Fruit fly (Drosophila melanogaster) whole organism, embryonic: ENCODE measurements around the gene CG2129.

Source experiments
- B-H2 ChIP-seq: fragments of 200-800 bp; sonication (Bioruptor generic); optimal IDR thresholded peaks from 2 replicates; lab custom pipeline; 2018; ENCODE audit warnings: missing biosample characterization, mild to moderate bottlenecking, missing genetic modification characterization
- CG10209 ChIP-seq: fragments of 200-800 bp; sonication (Bioruptor generic); optimal IDR thresholded peaks from 3 replicates; lab custom pipeline; 2017; ENCODE audit warnings: missing biosample characterization, mild to moderate bottlenecking, missing genetic modification characterization, missing genetic modification reagents
- CG10267 ChIP-seq: fragments of 200-800 bp; sonication (Bioruptor generic); optimal IDR thresholded peaks from 2 replicates; lab custom pipeline; 2018; ENCODE audit warnings: missing biosample characterization, mild to moderate bottlenecking, missing genetic modification characterization, moderate library complexity
- CG13624 ChIP-seq: fragments of 200-800 bp; sonication (Bioruptor generic); optimal IDR thresholded peaks from 2 replicates; lab custom pipeline; 2016; ENCODE audit warnings: missing biosample characterization, missing genetic modification characterization
- CG14667 ChIP-seq: fragments of 200-800 bp; sonication (Bioruptor generic); IDR thresholded peaks from 2 replicates; pipeline ENCODE4 v1.3.6; 2022; ENCODE audit warnings: missing biosample characterization, missing genetic modification characterization
- CG15269 ChIP-seq: fragments of 200-800 bp; sonication (Bioruptor generic); optimal IDR thresholded peaks from 2 replicates; lab custom pipeline; 2018; ENCODE audit warnings: missing biosample characterization, mild to moderate bottlenecking, missing genetic modification characterization, moderate library complexity
- CG17829 ChIP-seq: fragments of 200-800 bp; optimal IDR thresholded peaks from 2 replicates; lab custom pipeline; 2019; ENCODE audit warnings: missing biosample characterization, mild to moderate bottlenecking, missing genetic modification characterization, moderate library complexity
- CG1792 ChIP-seq: fragments of 200-800 bp; sonication (Bioruptor generic); optimal IDR thresholded peaks from 2 replicates; lab custom pipeline; 2016; ENCODE audit warnings: missing biosample characterization, missing genetic modification characterization
- CG18262 ChIP-seq: fragments of 200-800 bp; optimal IDR thresholded peaks from 3 replicates; lab custom pipeline; 2019; ENCODE audit warnings: missing biosample characterization, mild to moderate bottlenecking, missing genetic modification characterization, moderate library complexity
- CG2116 ChIP-seq: fragments of 200-800 bp; sonication (Bioruptor generic); optimal IDR thresholded peaks from 3 replicates; lab custom pipeline; 2018; ENCODE audit warnings: missing biosample characterization, mild to moderate bottlenecking, missing genetic modification characterization
- CG32767 ChIP-seq: fragments of 200-800 bp; sonication (Bioruptor generic); IDR thresholded peaks from 2 replicates; pipeline ENCODE4 v1.3.6; 2022; ENCODE audit warnings: missing biosample characterization, missing genetic modification characterization
- CG4328 ChIP-seq: fragments of 200-800 bp; sonication (Bioruptor generic); optimal IDR thresholded peaks from 3 replicates; lab custom pipeline; 2017; ENCODE audit warnings: missing biosample characterization, missing genetic modification reagents, missing genetic modification characterization
- CG4707 ChIP-seq: fragments of 200-800 bp; sonication (Bioruptor generic); optimal IDR thresholded peaks from 2 replicates; lab custom pipeline; 2018; ENCODE audit warnings: missing biosample characterization, mild to moderate bottlenecking, missing genetic modification characterization, moderate library complexity
- CG6813 ChIP-seq: fragments of 200-800 bp; sonication (Bioruptor generic); optimal IDR thresholded peaks from 2 replicates; lab custom pipeline; 2017; ENCODE audit warnings: missing biosample characterization, missing genetic modification characterization, mild to moderate bottlenecking, moderate library complexity, missing genetic modification reagents
- CG6854 ChIP-seq: fragments of 200-800 bp; sonication (Bioruptor generic); optimal IDR thresholded peaks from 3 replicates; lab custom pipeline; 2017; ENCODE audit warnings: missing biosample characterization, mild to moderate bottlenecking, missing genetic modification characterization
- CG7556 ChIP-seq: fragments of 200-800 bp; sonication (Bioruptor generic); optimal IDR thresholded peaks from 2 replicates; lab custom pipeline; 2017; ENCODE audit warnings: missing biosample characterization, mild to moderate bottlenecking, missing genetic modification characterization
- CG7745 ChIP-seq: fragments of 200-800 bp; sonication (Bioruptor generic); optimal IDR thresholded peaks from 2 replicates; lab custom pipeline; 2018; ENCODE audit warnings: missing biosample characterization, mild to moderate bottlenecking, missing genetic modification characterization, moderate library complexity
- D19B ChIP-seq: fragments of 200-800 bp; sonication (Bioruptor generic); optimal IDR thresholded peaks from 2 replicates; lab custom pipeline; 2017; ENCODE audit warnings: missing biosample characterization, mild to moderate bottlenecking, missing genetic modification characterization
- Fer1 ChIP-seq: fragments of 200-800 bp; sonication (Bioruptor generic); optimal IDR thresholded peaks from 2 replicates; lab custom pipeline; 2017; ENCODE audit warnings: missing biosample characterization, mild to moderate bottlenecking, missing genetic modification characterization
- GATAe ChIP-seq: fragments of 200-800 bp; sonication (Bioruptor generic); conservative IDR thresholded peaks from 2 replicates; pipeline ENCODE4 v1.3.6; 2022; ENCODE audit warnings: missing biosample characterization, missing genetic modification characterization
- Hr39 ChIP-seq: fragments of >200 bp; optimal IDR thresholded peaks from 2 replicates; lab custom pipeline; 2017
- Hsf ChIP-seq: fragments of 200-800 bp; sonication (Bioruptor generic); optimal IDR thresholded peaks from 3 replicates; lab custom pipeline; 2016; ENCODE audit warnings: missing biosample characterization, missing genetic modification characterization
- MBD-R2 ChIP-seq: fragments of 200-800 bp; sonication (Bioruptor generic); IDR thresholded peaks from 2 replicates; pipeline ENCODE4 v1.3.6; 2022; ENCODE audit warnings: missing biosample characterization, missing genetic modification characterization
- Mad ChIP-seq: fragments of 200-800 bp; sonication (Bioruptor generic); optimal IDR thresholded peaks from 2 replicates; lab custom pipeline; 2016; ENCODE audit warnings: missing biosample characterization, missing genetic modification characterization
- Max ChIP-seq: fragments of 200-800 bp; sonication (Bioruptor generic); optimal IDR thresholded peaks from 2 replicates; lab custom pipeline; 2016; ENCODE audit warnings: missing biosample characterization, mild to moderate bottlenecking, missing genetic modification characterization
- NFAT ChIP-seq: fragments of 200-800 bp; sonication (Bioruptor generic); IDR thresholded peaks from 2 replicates; pipeline ENCODE4 v1.3.6; 2022; ENCODE audit warnings: missing biosample characterization, missing genetic modification characterization
- Opbp ChIP-seq: fragments of 200-800 bp; sonication (Bioruptor generic); IDR thresholded peaks from 3 replicates; pipeline ENCODE4 v1.3.6; 2022; ENCODE audit warnings: missing biosample characterization, missing genetic modification characterization; ENCODE audit not compliant: partially characterized antibody
- Side ChIP-seq: fragments of 200-800 bp; sonication (Bioruptor generic); optimal IDR thresholded peaks from 2 replicates; lab custom pipeline; 2016; ENCODE audit warnings: missing biosample characterization, missing genetic modification characterization
- Usf ChIP-seq: fragments of 200-800 bp; sonication (Bioruptor generic); optimal IDR thresholded peaks from 2 replicates; lab custom pipeline; 2017; ENCODE audit warnings: missing genotype, missing biosample characterization, missing genetic modification characterization
- Vsx1 ChIP-seq: fragments of 200-800 bp; sonication (Bioruptor generic); optimal IDR thresholded peaks from 2 replicates; lab custom pipeline; 2017; ENCODE audit warnings: missing biosample characterization, mild to moderate bottlenecking, missing genetic modification characterization, missing genetic modification reagents
- Xbp1 ChIP-seq: fragments of 200-800 bp; sonication (Bioruptor generic); optimal IDR thresholded peaks from 3 replicates; lab custom pipeline; 2016; ENCODE audit warnings: missing biosample characterization, mild to moderate bottlenecking, missing genetic modification characterization
- bab2 ChIP-seq: fragments of 200-800 bp; sonication (Bioruptor generic); optimal IDR thresholded peaks from 2 replicates; lab custom pipeline; 2016; ENCODE audit warnings: missing biosample characterization, missing genetic modification characterization
- cad ChIP-seq: fragments of >200 bp; optimal IDR thresholded peaks from 2 replicates; lab custom pipeline; 2017; ENCODE audit warnings: missing biosample characterization, missing genetic modification characterization
- crp ChIP-seq, 2 experiments: fragments of 200-800 bp; sonication (Bioruptor generic); optimal IDR thresholded peaks; 2 replicates in 1 of 2; 3 replicates in 1 of 2; lab custom pipeline; 2017; ENCODE audit warnings: missing biosample characterization in 2 of 2, missing genetic modification characterization in 2 of 2, mild to moderate bottlenecking in 1 of 2, moderate library complexity in 1 of 2
- eyg ChIP-seq: fragments of 200-800 bp; sonication (Bioruptor generic); optimal IDR thresholded peaks from 3 replicates; lab custom pipeline; 2016; ENCODE audit warnings: missing biosample characterization, missing genetic modification characterization
- fd102C ChIP-seq: fragments of 200-800 bp; sonication (Bioruptor generic); optimal IDR thresholded peaks from 2 replicates; lab custom pipeline; 2018; ENCODE audit warnings: missing biosample characterization, mild to moderate bottlenecking, missing genetic modification characterization, moderate library complexity
- gcm2 ChIP-seq: fragments of 200-800 bp; sonication (Bioruptor generic); optimal IDR thresholded peaks from 2 replicates; lab custom pipeline; 2016; ENCODE audit warnings: missing biosample characterization, missing genetic modification characterization
- hth ChIP-seq: fragments of >200 bp; optimal IDR thresholded peaks from 2 replicates; lab custom pipeline; 2017; ENCODE audit warnings: inconsistent platforms
- insv ChIP-seq, 2 experiments: fragments of 200-800 bp; sonication (Bioruptor generic); optimal IDR thresholded peaks; 3 replicates each; lab custom pipeline; 2016 to 2018; ENCODE audit warnings: missing biosample characterization in 2 of 2, missing genetic modification characterization in 2 of 2
- kay ChIP-seq: fragments of 200-800 bp; sonication (Bioruptor generic); optimal IDR thresholded peaks from 2 replicates; lab custom pipeline; 2016; ENCODE audit warnings: missing biosample characterization, missing genetic modification characterization
- kni ChIP-seq: fragments of 200-800 bp; sonication (Bioruptor generic); optimal IDR thresholded peaks from 3 replicates; lab custom pipeline; 2017; ENCODE audit warnings: mild to moderate bottlenecking, missing biosample characterization, missing genetic modification reagents, missing genetic modification characterization
- pb ChIP-seq: fragments of 200-800 bp; sonication (Bioruptor generic); optimal IDR thresholded peaks from 3 replicates; lab custom pipeline; 2016; ENCODE audit warnings: missing biosample characterization, missing genetic modification characterization
- phol ChIP-seq: fragments of 200-800 bp; sonication (Bioruptor generic); optimal IDR thresholded peaks from 3 replicates; lab custom pipeline; 2018; ENCODE audit warnings: missing biosample characterization, mild to moderate bottlenecking, missing genetic modification characterization, moderate library complexity
- sc ChIP-seq, 3 experiments: fragments of >200 bp in 2 of 3; fragments of 200-800 bp in 1 of 3; sonication (Bioruptor generic) in 1 of 3; optimal IDR thresholded peaks; 2 replicates in 2 of 3; 3 replicates in 1 of 3; lab custom pipeline; 2017; ENCODE audit warnings: mild to moderate bottlenecking in 1 of 3, missing biosample characterization in 1 of 3, missing genetic modification characterization in 1 of 3, missing genetic modification reagents in 1 of 3
- schlank ChIP-seq: fragments of 200-800 bp; sonication (Bioruptor generic); optimal IDR thresholded peaks from 2 replicates; lab custom pipeline; 2018; ENCODE audit warnings: missing biosample characterization, mild to moderate bottlenecking, missing genetic modification characterization
- sens ChIP-seq: fragments of 200-800 bp; sonication (Bioruptor generic); peaks from one replicate; lab custom pipeline; 2016; ENCODE audit warnings: missing biosample characterization, missing genetic modification characterization
- sens-2 ChIP-seq: fragments of 200-800 bp; sonication (Bioruptor generic); IDR thresholded peaks from 2 replicates; pipeline ENCODE4 v1.3.6; 2022; ENCODE audit warnings: missing biosample characterization, missing genetic modification characterization
- slp2 ChIP-seq: fragments of 200-800 bp; sonication (Bioruptor generic); optimal IDR thresholded peaks from 2 replicates; lab custom pipeline; 2016; ENCODE audit warnings: missing biosample characterization, missing genetic modification characterization
- tap ChIP-seq: fragments of 200-800 bp; optimal IDR thresholded peaks from 3 replicates; lab custom pipeline; 2019; ENCODE audit warnings: missing biosample characterization, mild to moderate bottlenecking, missing genetic modification characterization, moderate library complexity
- ttk ChIP-seq: fragments of 200-800 bp; sonication (Bioruptor generic); IDR thresholded peaks from 2 replicates; pipeline ENCODE4 v2.1.2; 2022; ENCODE audit warnings: missing biosample characterization, missing genetic modification characterization

Gene CG2129

DNA sequence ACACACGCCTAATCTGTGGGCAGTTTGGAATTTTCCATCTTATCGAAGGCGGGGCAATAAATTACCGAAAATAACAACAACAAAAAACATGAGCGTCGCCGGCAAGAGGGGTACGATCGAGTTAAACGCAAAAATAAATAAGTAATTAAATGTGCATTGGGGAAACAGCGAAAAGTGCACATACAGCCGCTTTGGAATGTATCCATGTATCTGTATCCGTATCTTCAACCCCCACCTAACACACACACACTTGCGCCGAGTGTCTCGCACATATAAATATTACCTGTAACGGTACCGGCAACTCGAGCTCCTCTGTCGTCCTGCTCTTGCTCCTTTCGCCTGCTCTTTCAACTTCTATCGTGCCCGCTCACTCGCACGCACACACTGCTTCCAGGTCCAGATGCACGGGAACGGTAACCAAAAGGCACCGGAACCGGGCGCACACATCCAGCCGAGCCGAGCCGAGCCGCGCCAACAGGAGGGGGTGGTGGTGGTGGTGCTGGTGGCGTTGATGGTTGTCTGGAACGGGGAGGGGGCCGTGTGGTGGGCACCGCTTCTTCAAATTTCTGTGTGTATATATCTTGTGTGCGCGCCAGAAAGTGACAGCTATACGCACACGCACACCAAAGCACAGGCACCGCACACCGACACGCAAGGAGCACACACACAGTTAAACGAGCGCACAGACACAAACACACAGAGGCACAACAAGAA is 4.1 kb upstream of the CG2129 start (continued):
- TF ChIP-seq Max (GFP tag; lab: Kevin White, UChicago) (no peak), CG4328 (GFP tag; lab: Kevin White, UChicago) (peak; percentile 3), CG13624 (GFP tag; lab: Kevin White, UChicago) (no peak), tap (tag; lab: Kevin White, UChicago) (no peak), Mad (peak; percentile 19), CG10209 (peak; percentile 22), B-H2 (no peak), Fer1 (GFP tag; lab: Kevin White, UChicago) (no peak), hth (lab: Kevin White, UChicago) (no peak), slp2 (GFP tag; lab: Kevin White, UChicago) (no peak), kni (peak; percentile 60), phol (tag; lab: Kevin White, UChicago) (no peak), cad (no peak), Opbp (GFP tag; lab: Robert Waterston, UW) (0 out of 3 replicates have a peak, but pooled peaks have one; percentile 39), CG14667 (GFP tag; lab: Robert Waterston, UW) (no peak), eyg (GFP tag; lab: Kevin White, UChicago) (no peak), CG2116 (GFP tag; lab: Kevin White, UChicago) (no peak), GATAe (no peak), CG6854 (GFP tag; lab: Kevin White, UChicago) (no peak), D19B (GFP tag; lab: Kevin White, UChicago) (no peak), insv (GFP tag; optimal IDR thresholded peaks at IDR 0.05; lab: Kevin White, UChicago) (no peak), CG15269 (tag; lab: Kevin White, UChicago) (peak; percentile 3), crp (GFP tag; optimal IDR thresholded peaks at IDR 0.05; lab: Kevin White, UChicago) (no peak), fd102C (no peak), CG10267 (tag; lab: Kevin White, UChicago) (no peak), kay (GFP tag; lab: Kevin White, UChicago) (no peak), Usf (GFP tag; lab: Kevin White, UChicago) (no peak), sens (GFP tag; lab: Kevin White, UChicago) (peak; percentile 92), Side (GFP tag; lab: Kevin White, UChicago) (peak; percentile 62), pb (GFP tag; lab: Kevin White, UChicago) (no peak), sens-2 (GFP tag; lab: Robert Waterston, UW) (no peak), Hr39 (lab: Kevin White, UChicago) (no peak), ttk (GFP tag; lab: Robert Waterston, UW) (no peak), bab2 (GFP tag; lab: Kevin White, UChicago) (peak; percentile 5), CG17829 (tag; lab: Kevin White, UChicago) (no peak), MBD-R2 (GFP tag; lab: Robert Waterston, UW) (no peak), CG18262 (tag; lab: Kevin White, UChicago) (no peak), CG7745 (tag; lab: Kevin White, UChicago) (no peak), Hsf (GFP tag; lab: Kevin White, UChicago) (peak; percentile 27), CG6813 (GFP tag; lab: Kevin White, UChicago) (peak; percentile 6), sc (optimal IDR thresholded peaks at IDR 0.05; lab: Kevin White, UChicago) (no peak), sc (GFP tag; optimal IDR thresholded peaks at IDR 0.05; lab: Kevin White, UChicago) (no peak), schlank (no peak), CG4707 (GFP tag; lab: Kevin White, UChicago) (no peak), gcm2 (no peak), Xbp1 (peak; percentile 16), NFAT (GFP tag; lab: Robert Waterston, UW) (peak; percentile 35; the same call in 1 of the 2 replicates), CG1792 (GFP tag; lab: Kevin White, UChicago) (no peak), CG7556 (peak; percentile 28), CG32767 (GFP tag; lab: Robert Waterston, UW) (peak; percentile 83), Vsx1 (no peak)
